Worm (Caenorhabditis elegans) whole organism, midembryonic: ENCODE data around the gene fbxa-131.

ENCODE experiments used
- T22C8.4 ChIP-seq: fragments of 200-800 bp; sonication (Bioruptor generic); IDR thresholded peaks from 2 replicates; pipeline ENCODE4 v1.3.6; 2022; ENCODE audit warnings: missing genetic modification characterization, missing compliant biosample characterization
- cog-1 ChIP-seq: sonication (generic microtip); optimal IDR thresholded peaks from 2 replicates; lab custom pipeline; 2016; ENCODE audit warnings: missing genetic modification characterization, missing compliant biosample characterization
- flt-1 ChIP-seq: fragments of 200-800 bp; sonication (Bioruptor generic); IDR thresholded peaks from 2 replicates; pipeline ENCODE4 v1.3.6; 2022; ENCODE audit warnings: missing genetic modification characterization, missing compliant biosample characterization
- klf-2 ChIP-seq: fragments of 200-800 bp; sonication (Bioruptor generic); conservative IDR thresholded peaks from 2 replicates; pipeline ENCODE4 v1.3.6; 2022; ENCODE audit warnings: missing genetic modification reagents, missing genetic modification characterization, missing compliant biosample characterization
- med-1 ChIP-seq: sonication (generic microtip); optimal IDR thresholded peaks from 2 replicates; lab custom pipeline; 2017; ENCODE audit warnings: missing genetic modification characterization, mild to moderate bottlenecking, missing compliant biosample characterization, antibody characterized with exemption, missing genetic modification reagents; ENCODE audit not compliant: insufficient read depth
- ref-1 ChIP-seq: fragments of 200-800 bp; sonication (Bioruptor generic); conservative IDR thresholded peaks from 2 replicates; pipeline ENCODE4 v1.3.6; 2022; ENCODE audit warnings: missing genetic modification reagents, missing genetic modification characterization, missing compliant biosample characterization
- tab-1 ChIP-seq: fragments of 200-800 bp; sonication (Bioruptor generic); IDR thresholded peaks from 2 replicates; pipeline ENCODE4 v1.3.6; 2022; ENCODE audit warnings: missing genetic modification characterization, missing compliant biosample characterization
- ztf-23 ChIP-seq: fragments of 200-800 bp; sonication (Bioruptor generic); IDR thresholded peaks from 2 replicates; pipeline ENCODE4 v1.3.6; 2022; ENCODE audit warnings: missing genetic modification reagents, missing genetic modification characterization, missing compliant biosample characterization
- ztf-29 ChIP-seq: fragments of 200-800 bp; sonication (Bioruptor generic); IDR thresholded peaks from 2 replicates; pipeline ENCODE4 v1.3.6; 2022; ENCODE audit warnings: missing genetic modification reagents, missing genetic modification characterization, missing compliant biosample characterization

Gene fbxa-131

DNA sequence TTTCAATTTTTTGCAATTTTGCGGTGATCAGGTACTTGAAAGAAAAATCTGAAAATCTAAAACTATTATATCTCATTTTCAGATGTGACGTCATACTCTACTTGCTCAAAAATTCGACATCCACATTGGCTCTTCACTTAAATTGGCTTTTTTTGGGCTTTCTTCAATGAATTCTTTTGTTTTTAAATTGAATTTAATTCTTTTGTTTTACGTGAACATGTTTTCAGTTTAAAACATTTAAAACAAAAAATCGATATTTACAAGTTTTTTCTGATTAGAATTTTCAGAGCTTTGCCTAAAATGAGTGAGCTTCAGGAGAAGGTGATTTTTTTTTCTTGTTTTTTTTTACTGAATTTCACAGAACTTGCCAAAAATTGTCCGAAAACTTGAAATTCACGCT, 3.4 kb downstream of the fbxa-131 start, which contains the start of gene W04E12.3:
Gene W04E12.3 (plus strand): TSS at position 301 of the 400 bp plus-strand sequence.
- TF ChIP-seq ztf-23 (GFP tag; lab: Robert Waterston, UW), result no peak
- TF ChIP-seq klf-2 (GFP tag; lab: Robert Waterston, UW), result no peak
- TF ChIP-seq ztf-29 (GFP tag; lab: Robert Waterston, UW), result no peak
- no peak for TF ChIP-seq T22C8.4 (GFP tag; lab: Robert Waterston, UW)
- TF ChIP-seq cog-1 (tag; lab: Kevin White, UChicago), result no peak
- no peak for TF ChIP-seq flt-1 (GFP tag; lab: Robert Waterston, UW)
- no peak for TF ChIP-seq tab-1
- no peak for TF ChIP-seq ref-1
- TF ChIP-seq med-1 (GFP tag; lab: Kevin White, UChicago), result no peak

- TF ChIP-seq cog-1 (tag; lab: Kevin White, UChicago), result no peak
- TF ChIP-seq T22C8.4 (GFP tag; lab: Robert Waterston, UW), result no peak
- no peak for TF ChIP-seq tab-1
- TF ChIP-seq ztf-29 (GFP tag; lab: Robert Waterston, UW), result no peak
- no peak for TF ChIP-seq ref-1
- no peak for TF ChIP-seq flt-1 (GFP tag; lab: Robert Waterston, UW)
Measured at ce11 chrV:19743305-19743704, 5.1 kb downstream of the fbxa-131 start, which contains the start of gene W04E12.4. W04E12.4 (plus strand) TSS chrV:19743605.

- no peak for TF ChIP-seq ztf-23 (GFP tag; lab: Robert Waterston, UW)
- TF ChIP-seq cog-1 (tag; lab: Kevin White, UChicago), result no peak
- no peak for TF ChIP-seq ref-1
- TF ChIP-seq tab-1, result no peak
- TF ChIP-seq med-1 (GFP tag; lab: Kevin White, UChicago), result no peak
- TF ChIP-seq klf-2 (GFP tag; lab: Robert Waterston, UW), result no peak
- no peak for TF ChIP-seq T22C8.4 (GFP tag; lab: Robert Waterston, UW)
- no peak for TF ChIP-seq flt-1 (GFP tag; lab: Robert Waterston, UW)
- no peak for TF ChIP-seq ztf-29 (GFP tag; lab: Robert Waterston, UW)
Measured at ce11 chrV:19743794-19744193, 5.6 kb downstream of the fbxa-131 start.

- TF ChIP-seq flt-1 (GFP tag; lab: Robert Waterston, UW) (no peak), T22C8.4 (GFP tag; lab: Robert Waterston, UW) (peak; percentile 59; the same call in 1 of the 2 replicates), cog-1 (tag; lab: Kevin White, UChicago) (no peak), klf-2 (GFP tag; lab: Robert Waterston, UW) (no peak), med-1 (GFP tag; lab: Kevin White, UChicago) (no peak), tab-1 (no peak), ref-1 (no peak)
Measured at ce11 chrV:19744210-19744609, 6.0 kb downstream of the fbxa-131 start.

- TF ChIP-seq flt-1 (GFP tag; lab: Robert Waterston, UW) (no peak), cog-1 (tag; lab: Kevin White, UChicago) (no peak), T22C8.4 (GFP tag; lab: Robert Waterston, UW) (no peak), klf-2 (GFP tag; lab: Robert Waterston, UW) (no peak), ztf-29 (GFP tag; lab: Robert Waterston, UW) (no peak), med-1 (GFP tag; lab: Kevin White, UChicago) (no peak), tab-1 (no peak), ztf-23 (GFP tag; lab: Robert Waterston, UW) (no peak), ref-1 (no peak)
Measured at ce11 chrV:19745852-19746251, 7.6 kb downstream of the fbxa-131 start, which contains the start of gene W04E12.5. W04E12.5 (plus strand) TSS chrV:19746152.

ce11 chrV:19747144-19747543, 8.9 kb downstream of the fbxa-131 start:
- TF ChIP-seq tab-1 (no peak), ztf-29 (GFP tag; lab: Robert Waterston, UW) (no peak), ref-1 (no peak), flt-1 (GFP tag; lab: Robert Waterston, UW) (no peak), ztf-23 (GFP tag; lab: Robert Waterston, UW) (no peak), klf-2 (GFP tag; lab: Robert Waterston, UW) (no peak), T22C8.4 (GFP tag; lab: Robert Waterston, UW) (no peak), cog-1 (tag; lab: Kevin White, UChicago) (no peak), med-1 (GFP tag; lab: Kevin White, UChicago) (no peak)

- TF ChIP-seq med-1 (GFP tag; lab: Kevin White, UChicago) (no peak), T22C8.4 (GFP tag; lab: Robert Waterston, UW) (no peak), ref-1 (no peak), ztf-29 (GFP tag; lab: Robert Waterston, UW) (no peak), flt-1 (GFP tag; lab: Robert Waterston, UW) (no peak), klf-2 (GFP tag; lab: Robert Waterston, UW) (no peak), tab-1 (no peak)
Measured at ce11 chrV:19751124-19751523, 12.9 kb downstream of the fbxa-131 start, which contains the start of gene clec-49. clec-49 (minus strand) TSS chrV:19751226.

- TF ChIP-seq ztf-23 (GFP tag; lab: Robert Waterston, UW) (no peak), tab-1 (no peak), ztf-29 (GFP tag; lab: Robert Waterston, UW) (no peak), klf-2 (GFP tag; lab: Robert Waterston, UW) (no peak), med-1 (GFP tag; lab: Kevin White, UChicago) (no peak), flt-1 (GFP tag; lab: Robert Waterston, UW) (no peak)
Measured at ce11 chrV:19752879-19753278, 14.7 kb downstream of the fbxa-131 start.

ce11 chrV:19754331-19754730, 16.1 kb downstream of the fbxa-131 start:
- TF ChIP-seq cog-1 (tag; lab: Kevin White, UChicago), result no peak
- no peak for TF ChIP-seq T22C8.4 (GFP tag; lab: Robert Waterston, UW)
- no peak for TF ChIP-seq ztf-29 (GFP tag; lab: Robert Waterston, UW)
- TF ChIP-seq med-1 (GFP tag; lab: Kevin White, UChicago), result no peak
- no peak for TF ChIP-seq tab-1
- TF ChIP-seq flt-1 (GFP tag; lab: Robert Waterston, UW), result no peak
- TF ChIP-seq ref-1, result no peak
- no peak for TF ChIP-seq ztf-23 (GFP tag; lab: Robert Waterston, UW)
- TF ChIP-seq klf-2 (GFP tag; lab: Robert Waterston, UW), result no peak
